Worm (Caenorhabditis elegans): ENCODE results near the gene F14D2.8.

Gene F14D2.8

DNA sequence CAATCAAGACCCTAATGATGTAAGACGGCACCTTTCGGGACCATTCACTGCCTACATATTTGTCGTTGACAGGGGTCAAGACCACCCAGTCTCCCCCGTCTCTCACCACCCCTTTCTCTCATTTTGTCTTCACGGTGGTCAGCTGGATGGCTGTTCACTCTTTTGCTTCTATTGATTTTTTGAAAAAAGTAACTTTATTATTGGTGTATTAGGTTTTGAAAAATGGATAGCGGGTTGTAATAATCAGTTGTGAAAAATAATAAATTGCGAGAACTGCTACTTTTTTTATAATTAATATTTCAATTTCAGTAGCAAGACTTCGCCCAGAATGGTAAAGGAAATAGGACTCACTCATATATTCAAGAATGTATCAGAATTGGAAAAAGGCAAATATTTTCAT, 27.1 kb upstream of the F14D2.8 start, which contains the start of gene bath-9:
TSS of gene bath-9 (plus strand) at position 301 of the 400 bp plus-strand sequence.
- TF ChIP-seq hpl-2 (GFP tag; optimal IDR thresholded peaks at IDR 0.05), result no peak
- no peak for TF ChIP-seq dsc-1 (tag; optimal IDR thresholded peaks at IDR 0.05)
- no peak for TF ChIP-seq ces-1 (GFP tag; optimal IDR thresholded peaks at IDR 0.05)
- TF ChIP-seq elt-3 (tag; optimal IDR thresholded peaks at IDR 0.05), result no peak
- TF ChIP-seq mef-2 (tag; optimal IDR thresholded peaks at IDR 0.05), result no peak
- no peak for TF ChIP-seq efl-3 (GFP tag; optimal IDR thresholded peaks at IDR 0.05)
- TF ChIP-seq mep-1 (tag; optimal IDR thresholded peaks at IDR 0.05), result no peak
- TF ChIP-seq C04F5.9 (tag; optimal IDR thresholded peaks at IDR 0.05), result no peak
- no peak for TF ChIP-seq snu-23 (GFP tag; optimal IDR thresholded peaks at IDR 0.05)
- no peak for TF ChIP-seq ceh-90 (tag; optimal IDR thresholded peaks at IDR 0.05)
- no peak for TF ChIP-seq xbp-1 (tag; optimal IDR thresholded peaks at IDR 0.05)
- no peak for TF ChIP-seq nhr-11 (tag; optimal IDR thresholded peaks at IDR 0.05)
- no peak for TF ChIP-seq tbx-2 (tag; optimal IDR thresholded peaks at IDR 0.05)
- no peak for TF ChIP-seq fos-1 (tag; optimal IDR thresholded peaks at IDR 0.05)
- no peak for TF ChIP-seq nhr-85 (tag)
- no peak for TF ChIP-seq ceh-82 (tag; optimal IDR thresholded peaks at IDR 0.05)

DNA sequence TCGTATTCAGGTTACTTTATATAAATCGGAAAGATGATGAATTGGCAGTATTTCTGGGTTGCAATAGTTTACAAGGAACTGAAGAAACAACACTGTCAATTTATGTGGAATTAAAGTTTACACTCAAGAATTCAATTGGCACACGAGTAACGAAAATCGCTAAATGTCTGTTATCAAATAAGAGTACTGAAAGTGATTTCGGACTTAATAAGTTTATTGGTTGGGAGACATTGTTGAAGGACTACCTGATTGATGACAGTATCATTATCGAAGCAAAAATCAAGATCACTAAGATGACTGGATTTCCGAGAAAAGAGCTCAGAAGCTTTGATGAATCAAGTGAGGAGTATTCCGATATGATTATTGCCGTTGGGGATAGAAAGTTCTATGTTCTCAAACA, 25.6 kb upstream of the F14D2.8 start:
- TF ChIP-seq aha-1 (tag; optimal IDR thresholded peaks at IDR 0.05) (no peak), elt-3 (tag; optimal IDR thresholded peaks at IDR 0.05) (no peak), pag-3 (tag; optimal IDR thresholded peaks at IDR 0.05; ENCODE audit: borderline replicate concordance, insufficient read depth) (no peak), ceh-8 (GFP tag; optimal IDR thresholded peaks at IDR 0.05) (no peak), snpc-4 (tag; optimal IDR thresholded peaks at IDR 0.05) (no peak), tbx-2 (tag; optimal IDR thresholded peaks at IDR 0.05) (no peak)

DNA sequence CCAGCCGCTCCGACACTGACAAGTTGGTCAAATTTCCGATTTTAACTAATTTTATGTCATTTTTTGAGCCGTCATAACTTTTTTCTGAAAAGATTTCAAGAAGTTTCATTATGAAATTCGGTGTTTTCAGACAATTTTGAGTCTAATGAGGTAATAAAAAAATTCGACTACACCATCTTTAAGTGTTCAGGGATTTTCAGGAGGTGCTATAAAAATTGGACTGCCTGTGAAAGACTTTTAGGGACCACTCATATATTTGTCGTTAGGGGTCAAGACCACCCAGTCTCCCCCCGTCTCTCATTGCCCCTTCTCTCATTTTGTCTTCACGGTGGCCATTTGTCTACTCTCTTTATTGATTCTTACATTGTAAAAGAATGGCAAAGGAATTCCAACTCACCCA, 25.1 kb upstream of the F14D2.8 start, which contains the start of gene bath-10:
TSS of gene bath-10 (plus strand) at position 301 of the 400 bp plus-strand sequence.
- TF ChIP-seq elt-3 (tag; optimal IDR thresholded peaks at IDR 0.05) (no peak), lin-15B (tag; optimal IDR thresholded peaks at IDR 0.05) (no peak), ztf-11 (tag; optimal IDR thresholded peaks at IDR 0.05) (no peak), zip-4 (GFP tag; optimal IDR thresholded peaks at IDR 0.05) (no peak), hpl-2 (GFP tag; optimal IDR thresholded peaks at IDR 0.05) (no peak), lir-3 (tag; optimal IDR thresholded peaks at IDR 0.05; ENCODE audit: poor library complexity) (no peak), ceh-8 (GFP tag; optimal IDR thresholded peaks at IDR 0.05) (no peak), tlp-1 (tag; optimal IDR thresholded peaks at IDR 0.05) (no peak), ceh-90 (tag; optimal IDR thresholded peaks at IDR 0.05) (no peak), alr-1 (tag; optimal IDR thresholded peaks at IDR 0.05; ENCODE audit: borderline replicate concordance) (no peak), ceh-88 (GFP tag; IDR thresholded peaks at IDR 0.05) (no peak), mep-1 (tag; optimal IDR thresholded peaks at IDR 0.05) (no peak), nhr-11 (tag; optimal IDR thresholded peaks at IDR 0.05) (no peak), mdl-1 (tag; optimal IDR thresholded peaks at IDR 0.05) (no peak), rnt-1 (tag; optimal IDR thresholded peaks at IDR 0.05) (no peak), blmp-1 (tag; optimal IDR thresholded peaks at IDR 0.05) (no peak), jun-1 (tag; optimal IDR thresholded peaks at IDR 0.05) (no peak), isw-1 (GFP tag; IDR thresholded peaks at IDR 0.05) (no peak), nhr-20 (tag; optimal IDR thresholded peaks at IDR 0.05) (no peak), nhr-90 (tag; optimal IDR thresholded peaks at IDR 0.05; ENCODE audit: poor library complexity) (no peak)

DNA sequence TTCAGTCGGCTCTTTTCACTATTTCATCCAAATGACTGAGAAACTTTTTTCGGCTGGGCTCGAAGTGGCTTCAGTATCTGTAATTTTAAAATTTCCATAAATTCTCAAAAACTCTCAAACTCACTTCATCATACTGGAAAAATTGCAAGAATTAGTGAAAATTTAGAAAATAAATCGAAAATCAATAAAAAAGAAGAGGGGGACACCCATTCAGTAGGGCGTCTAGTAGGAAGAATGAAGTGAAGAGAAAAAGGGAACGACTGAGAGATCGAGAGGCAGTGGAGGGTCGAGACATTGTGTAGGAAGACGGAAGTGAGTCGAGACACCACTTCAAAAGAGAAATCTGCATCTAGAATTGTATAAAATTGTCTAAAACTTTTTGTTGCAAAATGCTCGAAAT, 24.2 kb upstream of the F14D2.8 start:
- TF ChIP-seq C16A3.4 (tag; optimal IDR thresholded peaks at IDR 0.05), result no peak
- no peak for TF ChIP-seq nhr-76 (tag; optimal IDR thresholded peaks at IDR 0.05)
- no peak for TF ChIP-seq fos-1 (tag; optimal IDR thresholded peaks at IDR 0.05)
- TF ChIP-seq efl-1 (optimal IDR thresholded peaks at IDR 0.05), result peak in 1 of 2 experiments; percentile 4
- no peak for TF ChIP-seq efl-1 (GFP tag; optimal IDR thresholded peaks at IDR 0.05 in 1 of 2)
- peak; percentile 8 for TF ChIP-seq blmp-1 (tag; optimal IDR thresholded peaks at IDR 0.05)
- TF ChIP-seq vab-15 (tag; optimal IDR thresholded peaks at IDR 0.05), result no peak
- no peak for TF ChIP-seq mep-1 (tag; optimal IDR thresholded peaks at IDR 0.05)
